Worm (Caenorhabditis elegans) whole organism, L1 larva: ENCODE results near the gene R07A4.4.

Experiments used
- C04F5.9 ChIP-seq: sonication (generic microtip); optimal IDR thresholded peaks from 2 replicates; lab custom pipeline; 2016; ENCODE audit warnings: missing genetic modification characterization, missing compliant biosample characterization
- C34B4.2 ChIP-seq: sonication (generic microtip); optimal IDR thresholded peaks from 2 replicates; lab custom pipeline; 2017; ENCODE audit warnings: mild to moderate bottlenecking, missing genetic modification characterization, missing compliant biosample characterization
- Y116A8C.19 ChIP-seq: sonication (generic microtip); optimal IDR thresholded peaks from 2 replicates; lab custom pipeline; 2016; ENCODE audit warnings: missing compliant biosample characterization, missing genetic modification characterization, borderline replicate concordance
- aha-1 ChIP-seq: fragments of 150-350 bp; optimal IDR thresholded peaks from 2 replicates; lab custom pipeline; 2014; ENCODE audit warnings: missing biosample characterization, missing genetic modification characterization
- alr-1 ChIP-seq: fragments of 200-800 bp; sonication (Bioruptor generic); optimal IDR thresholded peaks from 2 replicates; lab custom pipeline; 2018; ENCODE audit warnings: borderline replicate concordance, mild to moderate bottlenecking, missing genetic modification characterization, missing compliant biosample characterization
- aly-2 ChIP-seq: fragments of 150-350 bp; optimal IDR thresholded peaks from 2 replicates; lab custom pipeline; 2014; ENCODE audit warnings: missing biosample characterization, missing genetic modification characterization
- blmp-1 ChIP-seq: fragments of 150-350 bp; optimal IDR thresholded peaks from 2 replicates; lab custom pipeline; 2014; ENCODE audit warnings: missing biosample characterization, missing genetic modification characterization
- ceh-82 ChIP-seq, 3 experiments: fragments of 150-350 bp in 1 of 3; sonication (generic microtip) in 2 of 3; optimal IDR thresholded peaks; 2 replicates each; lab custom pipeline; 2014 to 2017; ENCODE audit warnings: missing biosample characterization in 3 of 3, missing genetic modification characterization in 3 of 3
- ceh-88 ChIP-seq: fragments of 200-800 bp; sonication (Bioruptor generic); IDR thresholded peaks from 2 replicates; pipeline ENCODE4 v1.3.6; 2022; ENCODE audit warnings: missing genetic modification characterization, missing compliant biosample characterization
- ceh-90 ChIP-seq: sonication (generic microtip); optimal IDR thresholded peaks from 2 replicates; lab custom pipeline; 2016; ENCODE audit warnings: missing genetic modification characterization, missing compliant biosample characterization
- dpl-1 ChIP-seq, 3 experiments: fragments of 150-350 bp in 2 of 3; sonication (generic microtip) in 1 of 3; optimal IDR thresholded peaks; 2 replicates each; lab custom pipeline; 2014 to 2017; ENCODE audit warnings: missing biosample characterization in 3 of 3, missing genetic modification characterization in 3 of 3, missing genetic modification reagents in 3 of 3
- dsc-1 ChIP-seq: sonication (generic microtip); optimal IDR thresholded peaks from 2 replicates; lab custom pipeline; 2016; ENCODE audit warnings: mild to moderate bottlenecking, missing genetic modification characterization, missing compliant biosample characterization
- egl-13 ChIP-seq: sonication (generic microtip); optimal IDR thresholded peaks from 2 replicates; lab custom pipeline; 2016; ENCODE audit warnings: missing genotype, missing genetic modification reagents, missing genetic modification characterization, missing compliant biosample characterization
- elt-3 ChIP-seq, 6 experiments: fragments of 150-350 bp in 1 of 6; sonication (generic microtip); optimal IDR thresholded peaks; 2 replicates each; lab custom pipeline; 2017 to 2018; ENCODE audit warnings: missing biosample characterization in 6 of 6, missing genetic modification characterization in 6 of 6, inconsistent platforms in 1 of 6
- ets-5 ChIP-seq: fragments of 200-800 bp; sonication (Bioruptor generic); IDR thresholded peaks from 2 replicates; pipeline ENCODE4 v1.3.6; 2022; ENCODE audit warnings: missing genetic modification characterization, missing compliant biosample characterization
- fkh-10 ChIP-seq: sonication (generic microtip); optimal IDR thresholded peaks from 2 replicates; lab custom pipeline; 2017; ENCODE audit warnings: missing biosample characterization, missing genetic modification reagents, missing genetic modification characterization
- fkh-4 ChIP-seq: sonication (generic microtip); optimal IDR thresholded peaks from 2 replicates; lab custom pipeline; 2016; ENCODE audit warnings: missing compliant biosample characterization, missing genetic modification characterization, borderline replicate concordance
- fos-1 ChIP-seq: fragments of 150-350 bp; optimal IDR thresholded peaks from 2 replicates; lab custom pipeline; 2014; ENCODE audit warnings: missing biosample characterization, missing genetic modification characterization
- grh-1 ChIP-seq: fragments of 200-800 bp; sonication (Bioruptor generic); IDR thresholded peaks from 2 replicates; pipeline ENCODE4 v1.3.6; 2022; ENCODE audit warnings: missing genetic modification reagents, missing genetic modification characterization, missing compliant biosample characterization
- hlh-17 ChIP-seq: fragments of 200-800 bp; sonication (Bioruptor generic); optimal IDR thresholded peaks from 2 replicates; lab custom pipeline; 2018; ENCODE audit warnings: missing genetic modification characterization, mild to moderate bottlenecking, missing compliant biosample characterization, moderate library complexity, borderline replicate concordance
- hlh-4 ChIP-seq: sonication (generic microtip); optimal IDR thresholded peaks from 2 replicates; lab custom pipeline; 2016; ENCODE audit warnings: mild to moderate bottlenecking, missing genetic modification characterization, missing compliant biosample characterization
- hpl-2 ChIP-seq: fragments of 150-350 bp; optimal IDR thresholded peaks from 2 replicates; lab custom pipeline; 2014; ENCODE audit warnings: missing biosample characterization, missing genetic modification reagents, missing genetic modification characterization
- isw-1 ChIP-seq: fragments of 200-800 bp; sonication (Bioruptor generic); IDR thresholded peaks from 2 replicates; pipeline ENCODE4 v1.3.6; 2022; ENCODE audit warnings: missing genetic modification characterization, missing compliant biosample characterization
- lin-14 ChIP-seq: fragments of 200-800 bp; sonication (Bioruptor generic); optimal IDR thresholded peaks from 2 replicates; lab custom pipeline; 2018; ENCODE audit warnings: mild to moderate bottlenecking, missing genetic modification characterization, moderate library complexity, missing compliant biosample characterization
- lin-39 ChIP-seq: fragments of 150-350 bp; optimal IDR thresholded peaks from 2 replicates; lab custom pipeline; 2014; ENCODE audit warnings: missing biosample characterization, missing genetic modification reagents, missing genetic modification characterization
- lir-3 ChIP-seq: sonication (generic microtip); optimal IDR thresholded peaks from 2 replicates; lab custom pipeline; 2016; ENCODE audit warnings: mild to moderate bottlenecking, missing genetic modification characterization, moderate library complexity, missing compliant biosample characterization; ENCODE audit not compliant: poor library complexity
- mab-9 ChIP-seq: fragments of 200-800 bp; sonication (Bioruptor generic); IDR thresholded peaks from 2 replicates; pipeline ENCODE4 v1.3.6; 2022; ENCODE audit warnings: missing genetic modification reagents, missing genetic modification characterization, missing compliant biosample characterization
- mdl-1 ChIP-seq, 2 experiments: fragments of 150-350 bp; optimal IDR thresholded peaks; 2 replicates each; lab custom pipeline; 2014 to 2017; ENCODE audit warnings: missing biosample characterization in 2 of 2, missing genetic modification characterization in 2 of 2, inconsistent platforms in 1 of 2
- mep-1 ChIP-seq: fragments of 150-350 bp; optimal IDR thresholded peaks from 2 replicates; lab custom pipeline; 2014; ENCODE audit warnings: missing biosample characterization, missing genetic modification characterization
- nhr-11 ChIP-seq: fragments of 150-350 bp; optimal IDR thresholded peaks from 2 replicates; lab custom pipeline; 2014; ENCODE audit warnings: missing biosample characterization, missing genetic modification characterization
- nhr-12 ChIP-seq: sonication (generic microtip); optimal IDR thresholded peaks from 2 replicates; lab custom pipeline; 2017; ENCODE audit warnings: missing biosample characterization, missing genetic modification characterization
- nhr-20 ChIP-seq: sonication (generic microtip); optimal IDR thresholded peaks from 2 replicates; lab custom pipeline; 2016; ENCODE audit warnings: mild to moderate bottlenecking, missing genetic modification characterization, missing compliant biosample characterization
- nhr-28 ChIP-seq: fragments of 150-350 bp; optimal IDR thresholded peaks from 2 replicates; lab custom pipeline; 2014; ENCODE audit warnings: missing biosample characterization, missing genetic modification characterization
- nhr-71 ChIP-seq: sonication (generic microtip); optimal IDR thresholded peaks from 2 replicates; lab custom pipeline; 2016; ENCODE audit warnings: mild to moderate bottlenecking, missing genetic modification characterization, moderate library complexity, missing compliant biosample characterization
- nhr-76 ChIP-seq: sonication (generic microtip); optimal IDR thresholded peaks from 2 replicates; lab custom pipeline; 2017; ENCODE audit warnings: missing biosample characterization, missing genetic modification characterization
- nhr-77 ChIP-seq: fragments of 150-350 bp; optimal IDR thresholded peaks from 2 replicates; lab custom pipeline; 2014; ENCODE audit warnings: missing biosample characterization, missing genetic modification characterization
- nhr-90 ChIP-seq: sonication (generic microtip); optimal IDR thresholded peaks from 2 replicates; lab custom pipeline; 2016; ENCODE audit warnings: mild to moderate bottlenecking, missing genetic modification characterization, missing compliant biosample characterization; ENCODE audit not compliant: poor library complexity
- pag-3 ChIP-seq: sonication (generic microtip); optimal IDR thresholded peaks from 2 replicates; lab custom pipeline; 2017; ENCODE audit warnings: missing genetic modification characterization, mild to moderate bottlenecking, missing compliant biosample characterization, antibody characterized with exemption, borderline replicate concordance; ENCODE audit not compliant: insufficient read depth
- pax-3 ChIP-seq: fragments of 200-800 bp; sonication (Bioruptor generic); optimal IDR thresholded peaks from 2 replicates; lab custom pipeline; 2018; ENCODE audit warnings: mild to moderate bottlenecking, missing genetic modification characterization, moderate library complexity, missing compliant biosample characterization
- rnt-1 ChIP-seq: sonication (generic microtip); optimal IDR thresholded peaks from 2 replicates; lab custom pipeline; 2016; ENCODE audit warnings: mild to moderate bottlenecking, missing genetic modification characterization, moderate library complexity, missing compliant biosample characterization
- skn-1 ChIP-seq: fragments of 150-350 bp; optimal IDR thresholded peaks from 2 replicates; lab custom pipeline; 2014; ENCODE audit warnings: missing biosample characterization, missing genetic modification characterization
- snpc-4 ChIP-seq: fragments of 150-350 bp; optimal IDR thresholded peaks from 2 replicates; lab custom pipeline; 2014; ENCODE audit warnings: missing biosample characterization, missing genetic modification characterization
- snu-23 ChIP-seq: sonication (generic microtip); optimal IDR thresholded peaks from 2 replicates; lab custom pipeline; 2016; ENCODE audit warnings: missing genetic modification characterization, missing compliant biosample characterization
- sup-37 ChIP-seq: fragments of 200-800 bp; sonication (Bioruptor generic); optimal IDR thresholded peaks from 2 replicates; lab custom pipeline; 2018; ENCODE audit warnings: mild to moderate bottlenecking, missing genetic modification characterization, missing compliant biosample characterization
- swsn-7 ChIP-seq: sonication (generic microtip); optimal IDR thresholded peaks from 2 replicates; lab custom pipeline; 2016; ENCODE audit warnings: missing genetic modification characterization, missing compliant biosample characterization
- tbx-2 ChIP-seq: sonication (generic microtip); optimal IDR thresholded peaks from 2 replicates; lab custom pipeline; 2016; ENCODE audit warnings: missing genetic modification characterization, missing compliant biosample characterization
- tlp-1 ChIP-seq: fragments of 150-350 bp; optimal IDR thresholded peaks from 2 replicates; lab custom pipeline; 2014; ENCODE audit warnings: missing biosample characterization, missing genetic modification characterization
- unc-130 ChIP-seq: fragments of 150-350 bp; optimal IDR thresholded peaks from 2 replicates; lab custom pipeline; 2017; ENCODE audit warnings: missing biosample characterization, missing genetic modification characterization, inconsistent platforms
- unc-30 ChIP-seq: sonication (generic microtip); optimal IDR thresholded peaks from 2 replicates; lab custom pipeline; 2017; ENCODE audit warnings: missing biosample characterization, missing genetic modification characterization
- unc-62 ChIP-seq: fragments of 150-350 bp; optimal IDR thresholded peaks from 2 replicates; lab custom pipeline; 2014; ENCODE audit warnings: missing biosample characterization, missing genetic modification reagents, missing genetic modification characterization
- zag-1 ChIP-seq: fragments of 150-350 bp; optimal IDR thresholded peaks from 2 replicates; lab custom pipeline; 2014; ENCODE audit warnings: missing biosample characterization, missing genetic modification characterization
- ztf-11 ChIP-seq, 2 experiments: sonication (generic microtip); optimal IDR thresholded peaks; 2 replicates each; lab custom pipeline; 2016 to 2017; ENCODE audit warnings: missing genetic modification characterization in 2 of 2, missing biosample characterization in 1 of 2, missing compliant biosample characterization in 1 of 2

Gene R07A4.4

ce11 chrX:10766966-10767644 lies 9.6 kb upstream of the R07A4.4 start (continued):
- no peak for TF ChIP-seq unc-30 (tag; lab: Kevin White, UChicago)
- no peak for TF ChIP-seq nhr-11 (tag; lab: Kevin White, UChicago)
- TF ChIP-seq tlp-1 = no peak
- no peak for TF ChIP-seq unc-62 (GFP tag; lab: Kevin White, UChicago)
- no peak for TF ChIP-seq nhr-90 (tag; lab: Kevin White, UChicago)
- TF ChIP-seq hpl-2 (GFP tag; lab: Kevin White, UChicago) = no peak
- no peak for TF ChIP-seq mab-9
- no peak for TF ChIP-seq isw-1 (GFP tag; lab: Robert Waterston, UW)
- no peak for TF ChIP-seq lir-3 (tag; lab: Kevin White, UChicago)
- no peak for TF ChIP-seq grh-1 (GFP tag; lab: Robert Waterston, UW)
- peak; percentile 49 for TF ChIP-seq tbx-2 (tag; lab: Kevin White, UChicago)
- no peak for TF ChIP-seq nhr-76 (tag; lab: Kevin White, UChicago)
- TF ChIP-seq lin-14 (GFP tag; lab: Kevin White, UChicago) = peak; percentile 34
- no peak for TF ChIP-seq rnt-1
- no peak for TF ChIP-seq sup-37 (GFP tag; lab: Kevin White, UChicago)
- TF ChIP-seq C04F5.9 (tag; lab: Kevin White, UChicago) = no peak
- TF ChIP-seq hlh-17 = no peak
- no peak for TF ChIP-seq nhr-12
- TF ChIP-seq elt-3 (tag; optimal IDR thresholded peaks at IDR 0.05; lab: Kevin White, UChicago) = no peak
- no peak for TF ChIP-seq mep-1 (tag; lab: Kevin White, UChicago)
- TF ChIP-seq ztf-11 (tag; optimal IDR thresholded peaks at IDR 0.05; lab: Kevin White, UChicago) = no peak
- TF ChIP-seq pax-3 (tag; lab: Kevin White, UChicago) = no peak
- TF ChIP-seq mdl-1 (tag; optimal IDR thresholded peaks at IDR 0.05; lab: Kevin White, UChicago) = peak in 1 of 2 experiments; percentile 35
- TF ChIP-seq pag-3 = no peak
- no peak for TF ChIP-seq fos-1 (tag; lab: Kevin White, UChicago)
- no peak for TF ChIP-seq ceh-88
- no peak for TF ChIP-seq skn-1 (tag; lab: Kevin White, UChicago)
- no peak for TF ChIP-seq Y116A8C.19 (tag; lab: Kevin White, UChicago)
- no peak for TF ChIP-seq aly-2 (tag; lab: Kevin White, UChicago)
- TF ChIP-seq C34B4.2 (tag; lab: Kevin White, UChicago) = no peak
- TF ChIP-seq alr-1 = no peak
- no peak for TF ChIP-seq ceh-82 (tag; optimal IDR thresholded peaks at IDR 0.05; lab: Kevin White, UChicago)
- no peak for TF ChIP-seq hlh-4 (tag; lab: Kevin White, UChicago)
- peak; percentile 17 for TF ChIP-seq nhr-20
- peak; percentile 54 for TF ChIP-seq nhr-71 (tag; lab: Kevin White, UChicago)
- TF ChIP-seq fkh-10 = no peak
- TF ChIP-seq unc-130 (tag; lab: Kevin White, UChicago) = no peak
- TF ChIP-seq zag-1 (tag; lab: Kevin White, UChicago) = no peak
- TF ChIP-seq swsn-7 (tag; lab: Kevin White, UChicago) = no peak
- TF ChIP-seq dpl-1 (GFP tag; optimal IDR thresholded peaks at IDR 0.05; lab: Kevin White, UChicago) = no peak
- TF ChIP-seq blmp-1 (tag; lab: Kevin White, UChicago) = peak; percentile 47
- TF ChIP-seq snpc-4 (tag; lab: Kevin White, UChicago) = no peak
- no peak for TF ChIP-seq aha-1 (tag; lab: Kevin White, UChicago)
- TF ChIP-seq snu-23 = no peak
- no peak for TF ChIP-seq ets-5 (GFP tag; lab: Robert Waterston, UW)
- no peak for TF ChIP-seq lin-39 (tag; lab: Kevin White, UChicago)
- peak; percentile 62 for TF ChIP-seq nhr-77 (tag; lab: Kevin White, UChicago)
- TF ChIP-seq egl-13 (tag; lab: Kevin White, UChicago) = no peak
- no peak for TF ChIP-seq nhr-28 (tag; lab: Kevin White, UChicago)
- no peak for TF ChIP-seq ceh-90 (tag; lab: Kevin White, UChicago)
- TF ChIP-seq fkh-4 (tag; lab: Kevin White, UChicago) = no peak
- no peak for TF ChIP-seq dsc-1 (tag; lab: Kevin White, UChicago)
